Worm (Caenorhabditis elegans) whole organism, L3 larva: ENCODE data around the gene T13F2.4.

Experiments
- ama-1 ChIP-seq: fragments of 150-350 bp; optimal IDR thresholded peaks from 2 replicates; lab custom pipeline; 2018
- ceh-16 ChIP-seq: sonication (generic microtip); optimal IDR thresholded peaks from 2 replicates; lab custom pipeline; 2017; ENCODE audit warnings: missing biosample characterization, missing genetic modification characterization
- ceh-28 ChIP-seq: fragments of 150-350 bp; optimal IDR thresholded peaks from 2 replicates; lab custom pipeline; 2014; ENCODE audit warnings: missing biosample characterization, missing genetic modification reagents, missing genetic modification characterization
- egl-27 ChIP-seq: sonication (generic microtip); optimal IDR thresholded peaks from 4 replicates; lab custom pipeline; 2017; ENCODE audit warnings: missing biosample characterization, missing genetic modification reagents, missing genetic modification characterization
- elt-1 ChIP-seq: fragments of 150-350 bp; optimal IDR thresholded peaks from 2 replicates; lab custom pipeline; 2014; ENCODE audit warnings: missing biosample characterization, missing genetic modification characterization
- elt-2 ChIP-seq: sonication (generic microtip); optimal IDR thresholded peaks from 2 replicates; lab custom pipeline; 2016; ENCODE audit warnings: missing genetic modification reagents, mild to moderate bottlenecking, missing genetic modification characterization, missing compliant biosample characterization
- elt-3 ChIP-seq, 3 experiments: fragments of 150-350 bp in 1 of 3; sonication (generic microtip) in 2 of 3; optimal IDR thresholded peaks; 2 replicates in 2 of 3; 4 replicates in 1 of 3; lab custom pipeline; 2014 to 2017; ENCODE audit warnings: missing biosample characterization in 3 of 3, missing genetic modification characterization in 3 of 3
- fkh-10 ChIP-seq: sonication (generic microtip); optimal IDR thresholded peaks from 2 replicates; lab custom pipeline; 2017; ENCODE audit warnings: missing biosample characterization, missing genetic modification reagents, missing genetic modification characterization
- fkh-2 ChIP-seq: fragments of 150-350 bp; optimal IDR thresholded peaks from 2 replicates; lab custom pipeline; 2014; ENCODE audit warnings: missing biosample characterization, missing genetic modification reagents, missing genetic modification characterization
- lin-39 ChIP-seq: fragments of 150-350 bp; optimal IDR thresholded peaks from 2 replicates; lab custom pipeline; 2018; ENCODE audit warnings: missing biosample characterization, missing genetic modification reagents, missing genetic modification characterization
- mdl-1 ChIP-seq: fragments of 150-350 bp; optimal IDR thresholded peaks from 2 replicates; lab custom pipeline; 2014; ENCODE audit warnings: missing biosample characterization, missing genetic modification characterization
- nhr-11 ChIP-seq: fragments of 150-350 bp; optimal IDR thresholded peaks from 2 replicates; lab custom pipeline; 2014; ENCODE audit warnings: missing biosample characterization, missing genetic modification characterization
- nhr-23 ChIP-seq: fragments of 150-350 bp; optimal IDR thresholded peaks from 2 replicates; lab custom pipeline; 2014; ENCODE audit warnings: missing biosample characterization, missing genetic modification reagents, missing genetic modification characterization
- nhr-76 ChIP-seq: fragments of 150-350 bp; sonication (generic microtip); optimal IDR thresholded peaks from 5 replicates; lab custom pipeline; 2014; ENCODE audit warnings: missing biosample characterization, missing genetic modification characterization

DNA sequence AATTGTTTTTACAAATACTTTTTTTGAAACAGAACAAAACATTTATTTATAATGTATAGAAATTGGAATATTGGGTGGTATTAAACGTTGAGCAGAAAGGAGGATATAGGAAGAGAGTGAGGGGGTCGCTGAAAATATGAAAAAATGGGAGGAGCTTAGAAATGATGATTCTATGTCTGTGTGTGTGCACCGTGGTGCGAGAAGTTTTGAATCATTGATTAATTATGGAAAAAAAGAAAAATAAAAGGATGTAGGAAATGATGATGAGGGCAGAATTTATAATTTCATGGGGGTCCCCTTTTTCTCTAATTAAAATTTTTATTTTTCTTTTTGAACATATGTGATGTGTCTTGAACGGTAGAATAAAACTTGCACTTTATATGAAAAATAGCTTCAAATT lies 4.9 kb upstream of the T13F2.4 start, which contains the start of gene sre-4:
- TF ChIP-seq egl-27 (tag; lab: Kevin White, UChicago) (no peak), nhr-76 (tag; lab: Kevin White, UChicago) (no peak), lin-39 (tag; lab: Kevin White, UChicago) (no peak), elt-1 (tag; lab: Kevin White, UChicago) (no peak), elt-3 (tag; optimal IDR thresholded peaks at IDR 0.05; lab: Kevin White, UChicago) (no peak), ama-1 (lab: Kevin White, UChicago) (no peak), elt-2 (tag; lab: Kevin White, UChicago) (no peak), ceh-16 (tag; lab: Kevin White, UChicago) (no peak), fkh-10 (GFP tag; lab: Kevin White, UChicago) (no peak), nhr-11 (no peak), nhr-23 (tag; lab: Kevin White, UChicago) (no peak), ceh-28 (no peak), fkh-2 (tag; lab: Kevin White, UChicago) (no peak), mdl-1 (no peak)
